Fruit fly (Drosophila melanogaster): Measurements from ENCODE around the gene CG11147.

- TF ChIP-seq fd59A (GFP tag; optimal IDR thresholded peaks at IDR 0.05) (no peak), CG6792 (GFP tag; optimal IDR thresholded peaks at IDR 0.05) (no peak)
Observed at dm6 chr2L:5783731-5784130, 42.7 kb upstream of the CG11147 start, which contains the start of gene CG31913.
